Worm (Caenorhabditis elegans) whole organism, L4 larva: ENCODE data around the gene fbxb-97.
A peak's percentile ranks its signal among the peaks of the same experiment; 100 is the strongest.

Source experiments
- Y48G9A.11 ChIP-seq: fragments of 200-800 bp; sonication (Bioruptor generic); IDR thresholded peaks from 2 replicates; pipeline ENCODE4 v1.3.6; 2022; ENCODE audit warnings: missing genetic modification reagents, missing genetic modification characterization, missing compliant biosample characterization
- Y75B8A.6 ChIP-seq: fragments of 200-800 bp; sonication (Bioruptor generic); IDR thresholded peaks from 2 replicates; pipeline ENCODE4 v1.3.6; 2022; ENCODE audit warnings: missing genetic modification reagents, missing genetic modification characterization, missing compliant biosample characterization
- ZK337.2 ChIP-seq: fragments of 200-800 bp; sonication (Bioruptor generic); IDR thresholded peaks from 2 replicates; pipeline ENCODE4 v1.3.6; 2022; ENCODE audit warnings: missing genetic modification reagents, missing genetic modification characterization, missing compliant biosample characterization
- aha-1 ChIP-seq: fragments of 150-350 bp; peaks from one replicate; lab custom pipeline; 2014; ENCODE audit warnings: missing biosample characterization, missing genetic modification characterization
- ama-1 ChIP-seq: fragments of 150-350 bp; optimal IDR thresholded peaks from 2 replicates; lab custom pipeline; 2014; ENCODE audit warnings: inconsistent platforms, mixed read lengths
- ceh-28 ChIP-seq: fragments of 150-350 bp; optimal IDR thresholded peaks from 2 replicates; lab custom pipeline; 2014; ENCODE audit warnings: missing biosample characterization, missing genetic modification reagents, missing genetic modification characterization
- daf-12 ChIP-seq: fragments of 150-350 bp; optimal IDR thresholded peaks from 2 replicates; lab custom pipeline; 2014; ENCODE audit warnings: missing biosample characterization, missing genetic modification reagents, missing genetic modification characterization
- daf-16 ChIP-seq, 3 experiments: sonication (generic microtip); optimal IDR thresholded peaks; 2 replicates each; lab custom pipeline; 2016 to 2017; ENCODE audit warnings: missing genetic modification characterization in 3 of 3, missing genetic modification reagents in 3 of 3, mild to moderate bottlenecking in 2 of 3, missing compliant biosample characterization in 2 of 3, missing biosample characterization in 1 of 3, moderate library complexity in 1 of 3
- dmd-6 ChIP-seq: fragments of 200-800 bp; sonication (Bioruptor generic); IDR thresholded peaks from 2 replicates; pipeline ENCODE4 v1.3.6; 2022; ENCODE audit warnings: missing genetic modification reagents, missing genetic modification characterization, missing compliant biosample characterization
- dmd-8 ChIP-seq: fragments of 200-800 bp; sonication (Bioruptor generic); IDR thresholded peaks from 2 replicates; pipeline ENCODE4 v1.3.6; 2022; ENCODE audit warnings: missing genetic modification characterization, missing compliant biosample characterization
- dmd-9 ChIP-seq: fragments of 200-800 bp; sonication (Bioruptor generic); IDR thresholded peaks from 2 replicates; pipeline ENCODE4 v1.3.6; 2022; ENCODE audit warnings: missing genetic modification reagents, missing genetic modification characterization, missing compliant biosample characterization
- duxl-1 ChIP-seq: sonication (generic microtip); optimal IDR thresholded peaks from 2 replicates; lab custom pipeline; 2016; ENCODE audit warnings: mild to moderate bottlenecking, missing genetic modification characterization, moderate library complexity, missing compliant biosample characterization; ENCODE audit not compliant: poor library complexity
- egl-43 ChIP-seq: fragments of 200-800 bp; sonication (Bioruptor generic); IDR thresholded peaks from 2 replicates; pipeline ENCODE4 v1.3.6; 2022; ENCODE audit warnings: missing genetic modification reagents, missing genetic modification characterization, missing compliant biosample characterization
- hif-1 ChIP-seq, 2 experiments: sonication (generic microtip); optimal IDR thresholded peaks; 2 replicates each; lab custom pipeline; 2016 to 2017; ENCODE audit warnings: missing compliant biosample characterization in 2 of 2, missing genetic modification characterization in 2 of 2, missing genetic modification reagents in 2 of 2, missing genotype in 2 of 2, mild to moderate bottlenecking in 1 of 2
- hlh-11 ChIP-seq: fragments of 200-800 bp; sonication (Bioruptor generic); optimal IDR thresholded peaks from 2 replicates; lab custom pipeline; 2018; ENCODE audit warnings: mild to moderate bottlenecking, missing genetic modification characterization, missing compliant biosample characterization
- hlh-30 ChIP-seq: sonication (generic microtip); optimal IDR thresholded peaks from 2 replicates; lab custom pipeline; 2017; ENCODE audit warnings: antibody characterized with exemption, mild to moderate bottlenecking, missing genetic modification characterization, missing compliant biosample characterization; ENCODE audit not compliant: insufficient read depth
- jun-1 ChIP-seq: fragments of 150-350 bp; optimal IDR thresholded peaks from 2 replicates; lab custom pipeline; 2014; ENCODE audit warnings: missing biosample characterization, missing genetic modification reagents, missing genetic modification characterization
- lin-1 ChIP-seq: fragments of 200-800 bp; sonication (Bioruptor generic); IDR thresholded peaks from 2 replicates; pipeline ENCODE4 v1.3.6; 2022; ENCODE audit warnings: missing genetic modification reagents, missing genetic modification characterization, missing compliant biosample characterization
- lin-29 ChIP-seq: fragments of 200-800 bp; sonication (Bioruptor generic); IDR thresholded peaks from 2 replicates; pipeline ENCODE4 v1.3.6; 2022; ENCODE audit warnings: missing genetic modification reagents, missing genetic modification characterization, missing compliant biosample characterization
- lin-39 ChIP-seq: fragments of 150-350 bp; optimal IDR thresholded peaks from 2 replicates; lab custom pipeline; 2014; ENCODE audit warnings: missing biosample characterization, missing genetic modification reagents, missing genetic modification characterization
- madf-9 ChIP-seq: fragments of 200-800 bp; sonication (Bioruptor generic); conservative IDR thresholded peaks from 2 replicates; pipeline ENCODE4 v1.3.6; 2022; ENCODE audit warnings: missing genetic modification reagents, missing genetic modification characterization, missing compliant biosample characterization
- mdl-1 ChIP-seq, 2 experiments: fragments of 150-350 bp in 1 of 2; sonication (generic microtip) in 1 of 2; optimal IDR thresholded peaks; 2 replicates each; lab custom pipeline; 2014 to 2017; ENCODE audit warnings: missing biosample characterization in 2 of 2, missing genetic modification characterization in 2 of 2
- mxl-3 ChIP-seq: fragments of 200-800 bp; sonication (Bioruptor generic); optimal IDR thresholded peaks from 2 replicates; lab custom pipeline; 2018; ENCODE audit warnings: mild to moderate bottlenecking, missing genetic modification characterization, missing compliant biosample characterization
- nhr-111 ChIP-seq: fragments of 200-800 bp; sonication (Bioruptor generic); optimal IDR thresholded peaks from 2 replicates; lab custom pipeline; 2018; ENCODE audit warnings: mild to moderate bottlenecking, missing genetic modification characterization, missing compliant biosample characterization
- nhr-28 ChIP-seq: fragments of 150-350 bp; optimal IDR thresholded peaks from 2 replicates; lab custom pipeline; 2014; ENCODE audit warnings: missing biosample characterization, missing genetic modification characterization
- nhr-42 ChIP-seq: fragments of 200-800 bp; sonication (Bioruptor generic); IDR thresholded peaks from 2 replicates; pipeline ENCODE4 v1.3.6; 2022; ENCODE audit warnings: missing genetic modification characterization, missing compliant biosample characterization
- nhr-6 ChIP-seq: fragments of 150-350 bp; optimal IDR thresholded peaks from 2 replicates; lab custom pipeline; 2014; ENCODE audit warnings: missing biosample characterization, missing genetic modification characterization
- nhr-77 ChIP-seq: fragments of 150-350 bp; optimal IDR thresholded peaks from 2 replicates; lab custom pipeline; 2014; ENCODE audit warnings: missing biosample characterization, missing genetic modification characterization
- pha-4 ChIP-seq, 2 experiments: fragments of 150-350 bp in 1 of 2; fragments of 200-800 bp in 1 of 2; sonication (Bioruptor generic) in 1 of 2; IDR thresholded peaks in 1 of 2; optimal IDR thresholded peaks in 1 of 2; 2 replicates each; pipeline versions ENCODE4 v1.3.6 to Lab custom; 2014 to 2022; ENCODE audit warnings: missing genetic modification characterization in 2 of 2, missing genetic modification reagents in 2 of 2, missing biosample characterization in 1 of 2, missing compliant biosample characterization in 1 of 2
- php-3 ChIP-seq: fragments of 200-800 bp; sonication (Bioruptor generic); IDR thresholded peaks from 2 replicates; pipeline ENCODE4 v1.3.6; 2022; ENCODE audit warnings: missing genetic modification reagents, missing genetic modification characterization, missing compliant biosample characterization
- pqm-1 ChIP-seq: sonication (generic microtip); optimal IDR thresholded peaks from 2 replicates; lab custom pipeline; 2017; ENCODE audit warnings: missing biosample characterization, missing genetic modification characterization
- spr-1 ChIP-seq: sonication (generic microtip); optimal IDR thresholded peaks from 2 replicates; lab custom pipeline; 2016; ENCODE audit warnings: mild to moderate bottlenecking, missing genetic modification characterization, missing compliant biosample characterization
- tra-1 ChIP-seq: fragments of 200-800 bp; sonication (Bioruptor generic); IDR thresholded peaks from 2 replicates; pipeline ENCODE4 v1.3.6; 2022; ENCODE audit warnings: missing genetic modification reagents, missing genetic modification characterization, missing compliant biosample characterization
- unc-39 ChIP-seq: sonication (generic microtip); optimal IDR thresholded peaks from 2 replicates; lab custom pipeline; 2017; ENCODE audit warnings: missing biosample characterization, missing genetic modification characterization
- unc-62 ChIP-seq, 3 experiments: fragments of 150-350 bp in 1 of 3; sonication (generic microtip); optimal IDR thresholded peaks in 2 of 3; peaks in 1 of 3; 1 replicate in 1 of 3; 2 replicates in 2 of 3; lab custom pipeline; 2014 to 2017; ENCODE audit warnings: missing biosample characterization in 3 of 3, missing genetic modification characterization in 3 of 3, missing genetic modification reagents in 3 of 3, missing genotype in 1 of 3
- zip-11 ChIP-seq: fragments of 200-800 bp; sonication (Bioruptor generic); IDR thresholded peaks from 2 replicates; pipeline ENCODE4 v1.3.6; 2022; ENCODE audit warnings: missing genetic modification characterization, missing compliant biosample characterization
- zip-2 ChIP-seq: fragments of 150-350 bp; optimal IDR thresholded peaks from 2 replicates; lab custom pipeline; 2014; ENCODE audit warnings: missing biosample characterization, missing genetic modification characterization
- ztf-11 ChIP-seq: fragments of 150-350 bp; optimal IDR thresholded peaks from 2 replicates; lab custom pipeline; 2014; ENCODE audit warnings: missing biosample characterization, missing genetic modification characterization
- ztf-7 ChIP-seq: fragments of 150-350 bp; optimal IDR thresholded peaks from 2 replicates; lab custom pipeline; 2014; ENCODE audit warnings: missing biosample characterization, missing genetic modification characterization

Gene fbxb-97

ce11 chrII:1851716-1852115 lies 3.8 kb upstream of the fbxb-97 start:
- TF ChIP-seq hlh-11 (tag; lab: Kevin White, UChicago) = peak; percentile 92
- peak; percentile 97 for TF ChIP-seq tra-1
- peak; percentile 99 for TF ChIP-seq dmd-6 (GFP tag; lab: Robert Waterston, UW)
- TF ChIP-seq jun-1 (tag; lab: Kevin White, UChicago) = peak; percentile 34
- TF ChIP-seq unc-39 = no peak
- TF ChIP-seq hlh-30 (tag; lab: Kevin White, UChicago) = peak; percentile 2
- peak; percentile 90 for TF ChIP-seq php-3 (GFP tag; lab: Robert Waterston, UW)
- TF ChIP-seq nhr-6 (tag; lab: Kevin White, UChicago) = peak; percentile 57
- TF ChIP-seq daf-16 (GFP tag; optimal IDR thresholded peaks at IDR 0.05; lab: Kevin White, UChicago) = no peak
- peak; percentile 85 for TF ChIP-seq daf-16 (tag; optimal IDR thresholded peaks at IDR 0.05; lab: Kevin White, UChicago)
- TF ChIP-seq mdl-1 (tag; optimal IDR thresholded peaks at IDR 0.05; lab: Kevin White, UChicago) = peak in 1 of 2 experiments; percentile 43
- peak; percentile 94 for TF ChIP-seq nhr-77 (tag; lab: Kevin White, UChicago)
- TF ChIP-seq ztf-7 (tag; lab: Kevin White, UChicago) = no peak
- TF ChIP-seq nhr-28 (tag; lab: Kevin White, UChicago) = peak; percentile 96
- TF ChIP-seq lin-1 (GFP tag; lab: Robert Waterston, UW) = peak; percentile 97
- TF ChIP-seq duxl-1 (tag; lab: Kevin White, UChicago) = peak; percentile 87
- TF ChIP-seq mxl-3 (GFP tag; lab: Kevin White, UChicago) = peak; percentile 47
- peak; percentile 99 for TF ChIP-seq pqm-1
- TF ChIP-seq ceh-28 = no peak
- TF ChIP-seq nhr-42 = peak; percentile 52; the same call in 1 of the 2 replicates
- no peak for TF ChIP-seq hif-1 (tag; optimal IDR thresholded peaks at IDR 0.05; lab: Kevin White, UChicago)
- TF ChIP-seq unc-62 (GFP tag; optimal IDR thresholded peaks at IDR 0.05 in 1 of 2; lab: Kevin White, UChicago) = no peak
- no peak for TF ChIP-seq unc-62 (tag; optimal IDR thresholded peaks at IDR 0.05; lab: Kevin White, UChicago)
- TF ChIP-seq aha-1 (tag; lab: Kevin White, UChicago) = peak; percentile 38

DNA sequence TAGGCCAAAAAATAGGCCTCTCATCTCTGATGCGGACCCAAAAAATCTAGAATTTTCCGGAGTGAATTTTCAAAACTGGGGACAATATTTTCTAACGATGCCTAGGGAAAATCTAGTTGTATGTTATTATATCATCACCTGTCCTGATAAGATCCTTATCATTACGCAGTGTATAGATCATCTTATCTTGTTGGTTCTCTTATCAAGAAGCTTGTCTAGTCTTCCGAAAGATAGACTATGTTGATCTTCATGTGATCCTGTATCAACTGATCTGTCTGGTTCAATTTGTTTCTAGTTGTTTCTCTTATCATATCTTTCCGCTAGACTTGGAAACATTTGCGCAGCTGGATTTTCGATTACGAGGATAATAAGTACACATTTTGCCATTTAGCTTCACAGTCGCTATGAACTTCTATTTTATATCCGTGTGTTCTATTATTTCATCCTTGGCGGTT lies 2.9 kb upstream of the fbxb-97 start, which contains the start of gene C52E2.3:
TSS of gene C52E2.3 (plus strand) at position 405 of the 455 bp plus-strand sequence.
- TF ChIP-seq ZK337.2 (no peak), hlh-11 (tag; lab: Kevin White, UChicago) (peak; percentile 6)

- no peak for TF ChIP-seq Y48G9A.11 (GFP tag; lab: Robert Waterston, UW)
- TF ChIP-seq lin-39 = no peak
- TF ChIP-seq pha-4 (GFP tag; IDR thresholded peaks at IDR 0.05; lab: Robert Waterston, UW) = no peak
- TF ChIP-seq pha-4 (tag; optimal IDR thresholded peaks at IDR 0.05; lab: Kevin White, UChicago) = no peak
- no peak for TF ChIP-seq ztf-11 (tag; lab: Kevin White, UChicago)
- no peak for TF ChIP-seq dmd-8 (GFP tag; lab: Robert Waterston, UW)
- no peak for TF ChIP-seq ama-1 (lab: Kevin White, UChicago)
- no peak for TF ChIP-seq hlh-30 (tag; lab: Kevin White, UChicago)
- no peak for TF ChIP-seq dmd-9 (GFP tag; lab: Robert Waterston, UW)
- TF ChIP-seq nhr-111 (GFP tag; lab: Kevin White, UChicago) = no peak
- no peak for TF ChIP-seq egl-43 (GFP tag; lab: Robert Waterston, UW)
- TF ChIP-seq madf-9 (GFP tag; lab: Robert Waterston, UW) = no peak
- no peak for TF ChIP-seq daf-12 (tag; lab: Kevin White, UChicago)
- TF ChIP-seq spr-1 (tag; lab: Kevin White, UChicago) = no peak
- TF ChIP-seq ztf-7 (tag; lab: Kevin White, UChicago) = no peak
- TF ChIP-seq zip-11 (GFP tag; lab: Robert Waterston, UW) = no peak
- no peak for TF ChIP-seq mdl-1 (tag; optimal IDR thresholded peaks at IDR 0.05; lab: Kevin White, UChicago)
- no peak for TF ChIP-seq zip-2 (tag; lab: Kevin White, UChicago)
- no peak for TF ChIP-seq Y75B8A.6 (GFP tag; lab: Robert Waterston, UW)
- no peak for TF ChIP-seq mxl-3 (GFP tag; lab: Kevin White, UChicago)
- TF ChIP-seq lin-29 (GFP tag; lab: Robert Waterston, UW) = no peak
These were observed 2.3 kb upstream of the fbxb-97 start, which contains the start of gene fbxb-96 for ce11 chrII:1850299-1850698. Gene fbxb-96 (minus strand): TSS chrII:1850399.
